Fruit fly (Drosophila melanogaster) whole organism, embryonic: ENCODE data around the gene Ctr1A.
A peak's percentile ranks its signal among the peaks of the same experiment; 100 is the strongest.

Source experiments
- Abd-B ChIP-seq: fragments of 200-800 bp; sonication (Bioruptor generic); optimal IDR thresholded peaks from 2 replicates; lab custom pipeline; 2018; ENCODE audit warnings: missing biosample characterization, mild to moderate bottlenecking, missing genetic modification characterization, moderate library complexity
- Atf3 ChIP-seq: fragments of 200-800 bp; sonication (Bioruptor generic); optimal IDR thresholded peaks from 3 replicates; lab custom pipeline; 2016; ENCODE audit warnings: missing biosample characterization, missing genetic modification characterization
- Awh ChIP-seq: fragments of 200-800 bp; sonication (Bioruptor generic); IDR thresholded peaks from 2 replicates; pipeline ENCODE4, ENCODE4 v1.3.6; 2022; ENCODE audit warnings: missing biosample characterization, missing genetic modification characterization
- B-H1 ChIP-seq: fragments of 200-800 bp; sonication (Bioruptor generic); IDR thresholded peaks from 3 replicates; pipeline ENCODE4 v1.3.6; 2022; ENCODE audit warnings: missing biosample characterization, missing genetic modification characterization
- CG11398 ChIP-seq: fragments of 200-800 bp; sonication (Bioruptor generic); optimal IDR thresholded peaks from 2 replicates; lab custom pipeline; 2016; ENCODE audit warnings: missing biosample characterization, missing genetic modification characterization
- CG11504 ChIP-seq: fragments of 200-800 bp; sonication (Bioruptor generic); optimal IDR thresholded peaks from 3 replicates; lab custom pipeline; 2019; ENCODE audit warnings: missing biosample characterization, mild to moderate bottlenecking, missing genetic modification characterization, moderate library complexity
- CG11695 ChIP-seq: fragments of 200-800 bp; sonication (Bioruptor generic); IDR thresholded peaks from 3 replicates; pipeline ENCODE4 v1.3.6; 2022; ENCODE audit warnings: missing biosample characterization, missing genetic modification characterization
- CG12071 ChIP-seq: fragments of 200-800 bp; sonication (Bioruptor generic); optimal IDR thresholded peaks from 3 replicates; lab custom pipeline; 2018; ENCODE audit warnings: missing biosample characterization, mild to moderate bottlenecking, missing genetic modification characterization
- CG12155 ChIP-seq: fragments of 200-800 bp; sonication (Bioruptor generic); optimal IDR thresholded peaks from 3 replicates; lab custom pipeline; 2016; ENCODE audit warnings: missing biosample characterization, missing genetic modification characterization
- CG12219 ChIP-seq: fragments of 200-800 bp; sonication (Bioruptor generic); optimal IDR thresholded peaks from 3 replicates; lab custom pipeline; 2018; ENCODE audit warnings: missing biosample characterization, mild to moderate bottlenecking, missing genetic modification characterization
- CG12659 ChIP-seq: fragments of 200-800 bp; sonication (Bioruptor generic); optimal IDR thresholded peaks from 3 replicates; lab custom pipeline; 2017; ENCODE audit warnings: mild to moderate bottlenecking, missing biosample characterization, missing genetic modification reagents, missing genetic modification characterization
- CG13424 ChIP-seq: fragments of 200-800 bp; sonication (Bioruptor generic); optimal IDR thresholded peaks from 2 replicates; lab custom pipeline; 2019; ENCODE audit warnings: missing biosample characterization, mild to moderate bottlenecking, missing genetic modification characterization, moderate library complexity
- CG13894 ChIP-seq: fragments of 200-800 bp; sonication (Bioruptor generic); optimal IDR thresholded peaks from 3 replicates; lab custom pipeline; 2018; ENCODE audit warnings: missing biosample characterization, mild to moderate bottlenecking, missing genetic modification characterization, moderate library complexity
- CG15011 ChIP-seq: fragments of 200-800 bp; sonication (Bioruptor generic); optimal IDR thresholded peaks from 3 replicates; lab custom pipeline; 2018; ENCODE audit warnings: missing biosample characterization, mild to moderate bottlenecking, missing genetic modification characterization
- CG15514 ChIP-seq: fragments of 200-800 bp; sonication (Bioruptor generic); optimal IDR thresholded peaks from 3 replicates; lab custom pipeline; 2017; ENCODE audit warnings: missing biosample characterization, missing genetic modification characterization, mild to moderate bottlenecking, moderate library complexity, missing genetic modification reagents
- CG16815 ChIP-seq: fragments of 200-800 bp; sonication (Bioruptor generic); optimal IDR thresholded peaks from 3 replicates; lab custom pipeline; 2017; ENCODE audit warnings: missing biosample characterization, mild to moderate bottlenecking, missing genetic modification characterization
- CG32532 ChIP-seq: fragments of 200-800 bp; sonication (Bioruptor generic); IDR thresholded peaks from 2 replicates; pipeline ENCODE4 v1.3.6; 2022; ENCODE audit warnings: missing biosample characterization, missing genetic modification characterization
- CG32767 ChIP-seq: fragments of 200-800 bp; sonication (Bioruptor generic); IDR thresholded peaks from 2 replicates; pipeline ENCODE4 v1.3.6; 2022; ENCODE audit warnings: missing biosample characterization, missing genetic modification characterization
- CG3407 ChIP-seq: fragments of 200-800 bp; sonication (Bioruptor generic); optimal IDR thresholded peaks from 2 replicates; lab custom pipeline; 2018; ENCODE audit warnings: missing biosample characterization, mild to moderate bottlenecking, missing genetic modification characterization
- CG4404 ChIP-seq: fragments of 200-800 bp; sonication (Bioruptor generic); IDR thresholded peaks from 2 replicates; pipeline ENCODE4 v1.3.6; 2022; ENCODE audit warnings: missing biosample characterization, missing genetic modification characterization
- CG4707 ChIP-seq: fragments of 200-800 bp; sonication (Bioruptor generic); optimal IDR thresholded peaks from 2 replicates; lab custom pipeline; 2018; ENCODE audit warnings: missing biosample characterization, mild to moderate bottlenecking, missing genetic modification characterization, moderate library complexity
- CG7928 ChIP-seq: fragments of 200-800 bp; sonication (Bioruptor generic); optimal IDR thresholded peaks from 2 replicates; lab custom pipeline; 2017; ENCODE audit warnings: missing biosample characterization, mild to moderate bottlenecking, missing genetic modification characterization
- CG8359 ChIP-seq: fragments of 200-800 bp; sonication (Bioruptor generic); optimal IDR thresholded peaks from 2 replicates; lab custom pipeline; 2017; ENCODE audit warnings: missing biosample characterization, mild to moderate bottlenecking, missing genetic modification characterization, borderline replicate concordance
- CG9932 ChIP-seq: fragments of 200-800 bp; sonication (Bioruptor generic); IDR thresholded peaks from 2 replicates; pipeline ENCODE4 v1.3.6; 2022; ENCODE audit warnings: missing biosample characterization, missing genetic modification characterization
- Dref ChIP-seq: fragments of 200-800 bp; sonication (Bioruptor generic); IDR thresholded peaks from 2 replicates; pipeline ENCODE4 v1.3.6; 2022; ENCODE audit warnings: missing biosample characterization, missing genetic modification characterization
- Fer1 ChIP-seq: fragments of 200-800 bp; sonication (Bioruptor generic); optimal IDR thresholded peaks from 2 replicates; lab custom pipeline; 2017; ENCODE audit warnings: missing biosample characterization, mild to moderate bottlenecking, missing genetic modification characterization
- Fer2 ChIP-seq: fragments of 200-800 bp; sonication (Bioruptor generic); optimal IDR thresholded peaks from 2 replicates; lab custom pipeline; 2018; ENCODE audit warnings: missing biosample characterization, mild to moderate bottlenecking, missing genetic modification characterization, moderate library complexity
- HLH3B ChIP-seq: fragments of 200-800 bp; sonication (Bioruptor generic); IDR thresholded peaks from 2 replicates; pipeline ENCODE4 v1.3.6; 2022; ENCODE audit warnings: missing biosample characterization, missing genetic modification characterization
- Hr39 ChIP-seq: fragments of >200 bp; optimal IDR thresholded peaks from 2 replicates; lab custom pipeline; 2017
- Hr51 ChIP-seq, 2 experiments: fragments of 200-800 bp; sonication (Bioruptor generic); optimal IDR thresholded peaks; 2 replicates in 1 of 2; 3 replicates in 1 of 2; lab custom pipeline; 2016 to 2018; ENCODE audit warnings: missing biosample characterization in 2 of 2, missing genetic modification characterization in 2 of 2, mild to moderate bottlenecking in 1 of 2, moderate library complexity in 1 of 2
- Scr ChIP-seq: fragments of 200-800 bp; sonication (Bioruptor generic); IDR thresholded peaks from 2 replicates; pipeline ENCODE4 v1.3.6; 2022; ENCODE audit warnings: missing biosample characterization, missing genetic modification characterization; ENCODE audit not compliant: partially characterized antibody
- Xbp1 ChIP-seq: fragments of 200-800 bp; sonication (Bioruptor generic); optimal IDR thresholded peaks from 3 replicates; lab custom pipeline; 2016; ENCODE audit warnings: missing biosample characterization, mild to moderate bottlenecking, missing genetic modification characterization
- ac ChIP-seq: fragments of 200-800 bp; sonication (Bioruptor generic); optimal IDR thresholded peaks from 3 replicates; lab custom pipeline; 2017; ENCODE audit warnings: missing biosample characterization, mild to moderate bottlenecking, missing genetic modification characterization
- bigmax ChIP-seq: fragments of 200-800 bp; sonication (Bioruptor generic); optimal IDR thresholded peaks from 2 replicates; lab custom pipeline; 2018; ENCODE audit warnings: missing biosample characterization, mild to moderate bottlenecking, missing genetic modification characterization
- chif ChIP-seq, 2 experiments: fragments of 200-800 bp; sonication (Bioruptor generic); optimal IDR thresholded peaks; 3 replicates each; lab custom pipeline; 2016; ENCODE audit warnings: missing biosample characterization in 2 of 2, missing genetic modification characterization in 2 of 2
- chinmo ChIP-seq: fragments of 200-800 bp; sonication (Bioruptor generic); IDR thresholded peaks from 4 replicates; pipeline ENCODE4 v1.3.6; 2022; ENCODE audit warnings: missing biosample characterization, missing genetic modification characterization; ENCODE audit not compliant: partially characterized antibody
- dmrt11E ChIP-seq: fragments of 200-800 bp; sonication (Bioruptor generic); optimal IDR thresholded peaks from 3 replicates; lab custom pipeline; 2018; ENCODE audit warnings: missing biosample characterization, mild to moderate bottlenecking, missing genetic modification characterization, moderate library complexity
- dmrt99B ChIP-seq: fragments of 200-800 bp; sonication (Bioruptor generic); optimal IDR thresholded peaks from 2 replicates; lab custom pipeline; 2018; ENCODE audit warnings: missing biosample characterization, mild to moderate bottlenecking, missing genetic modification characterization, moderate library complexity
- gce ChIP-seq: fragments of 200-800 bp; sonication (Bioruptor generic); IDR thresholded peaks from 3 replicates; pipeline ENCODE4 v1.3.6; 2022; ENCODE audit warnings: missing biosample characterization, missing genetic modification characterization
- gem ChIP-seq: fragments of 200-800 bp; sonication (Bioruptor generic); optimal IDR thresholded peaks from 2 replicates; lab custom pipeline; 2019; ENCODE audit warnings: missing biosample characterization, mild to moderate bottlenecking, missing genetic modification characterization, moderate library complexity
- kah ChIP-seq: fragments of 200-800 bp; sonication (Bioruptor generic); optimal IDR thresholded peaks from 2 replicates; lab custom pipeline; 2018; ENCODE audit warnings: missing biosample characterization, mild to moderate bottlenecking, missing genetic modification characterization
- nerfin-2 ChIP-seq: fragments of 200-800 bp; sonication (Bioruptor generic); IDR thresholded peaks from 2 replicates; pipeline ENCODE4 v1.3.6; 2022; ENCODE audit warnings: missing biosample characterization, missing genetic modification characterization; ENCODE audit not compliant: partially characterized antibody
- nmo ChIP-seq: fragments of 200-800 bp; sonication (Bioruptor generic); optimal IDR thresholded peaks from 2 replicates; lab custom pipeline; 2018; ENCODE audit warnings: missing biosample characterization, mild to moderate bottlenecking, missing genetic modification characterization, moderate library complexity
- pb ChIP-seq: fragments of 200-800 bp; sonication (Bioruptor generic); optimal IDR thresholded peaks from 3 replicates; lab custom pipeline; 2016; ENCODE audit warnings: missing biosample characterization, missing genetic modification characterization
- run ChIP-seq: fragments of 200-800 bp; sonication (Bioruptor generic); optimal IDR thresholded peaks from 3 replicates; lab custom pipeline; 2018; ENCODE audit warnings: missing biosample characterization, mild to moderate bottlenecking, missing genetic modification characterization
- slbo ChIP-seq: fragments of 200-800 bp; sonication (Bioruptor generic); IDR thresholded peaks from 2 replicates; pipeline ENCODE4 v1.3.6; 2022; ENCODE audit warnings: missing biosample characterization, missing genetic modification characterization
- so ChIP-seq: fragments of 200-800 bp; sonication (Bioruptor generic); IDR thresholded peaks from 3 replicates; pipeline ENCODE4 v1.3.6; 2022; ENCODE audit warnings: missing biosample characterization, missing genetic modification characterization
- unpg ChIP-seq: fragments of 200-800 bp; sonication (Bioruptor generic); optimal IDR thresholded peaks from 3 replicates; lab custom pipeline; 2018; ENCODE audit warnings: missing biosample characterization, mild to moderate bottlenecking, missing genetic modification characterization, moderate library complexity
- vvl ChIP-seq: fragments of 200-800 bp; sonication (Bioruptor generic); IDR thresholded peaks from 2 replicates; pipeline ENCODE4 v1.3.6; 2022; ENCODE audit warnings: missing biosample characterization, missing genetic modification characterization
- wek ChIP-seq: fragments of 200-800 bp; sonication (Bioruptor generic); optimal IDR thresholded peaks from 3 replicates; lab custom pipeline; 2018; ENCODE audit warnings: missing biosample characterization, mild to moderate bottlenecking, missing genetic modification characterization, moderate library complexity

Ctr1A gene

dm6 chrX:6638123-6638522, 23.3 kb upstream of the Ctr1A start (continued):
- TF ChIP-seq CG4404 (GFP tag; lab: Robert Waterston, UW) (no peak), CG11398 (GFP tag; lab: Kevin White, UChicago) (peak; percentile 1), CG32767 (no peak), dmrt99B (tag; lab: Kevin White, UChicago) (peak; percentile 38), CG8359 (no peak), CG15514 (GFP tag; lab: Kevin White, UChicago) (peak; percentile 42), dmrt11E (tag; lab: Kevin White, UChicago) (no peak), CG32532 (no peak), gce (GFP tag; lab: Robert Waterston, UW) (0 out of 3 replicates have a peak, but pooled peaks have one; percentile 6), vvl (GFP tag; lab: Robert Waterston, UW) (no peak), wek (GFP tag; lab: Kevin White, UChicago) (peak; percentile 15), nerfin-2 (GFP tag; lab: Robert Waterston, UW) (no peak), chinmo (GFP tag; lab: Robert Waterston, UW) (no peak), Hr39 (lab: Kevin White, UChicago) (no peak), CG13894 (no peak), CG11504 (tag; lab: Kevin White, UChicago) (peak; percentile 11), gem (tag; lab: Kevin White, UChicago) (peak; percentile 12), CG16815 (no peak), CG12155 (GFP tag; lab: Kevin White, UChicago) (no peak), B-H1 (GFP tag; lab: Robert Waterston, UW) (no peak; the same call in 2 of the 3 replicates), unpg (GFP tag; lab: Kevin White, UChicago) (peak; percentile 7), so (peak; percentile 27; the same call in 1 of the 3 replicates), run (tag; lab: Kevin White, UChicago) (peak; percentile 31), CG9932 (GFP tag; lab: Robert Waterston, UW) (no peak), pb (GFP tag; lab: Kevin White, UChicago) (no peak), CG12659 (no peak), Awh (GFP tag; lab: Robert Waterston, UW) (0 out of 2 replicates have a peak, but pooled peaks have one; percentile 41), Hr51 (GFP tag; optimal IDR thresholded peaks at IDR 0.05; lab: Kevin White, UChicago) (peak in 1 of 2 experiments; percentile 9), CG4707 (GFP tag; lab: Kevin White, UChicago) (peak; percentile 5), Xbp1 (GFP tag; lab: Kevin White, UChicago) (no peak), Fer1 (GFP tag; lab: Kevin White, UChicago) (peak; percentile 46), Atf3 (GFP tag; lab: Kevin White, UChicago) (no peak), CG11695 (GFP tag; lab: Robert Waterston, UW) (no peak), nmo (no peak), Scr (GFP tag; lab: Robert Waterston, UW) (no peak), Fer2 (tag; lab: Kevin White, UChicago) (no peak), CG7928 (GFP tag; lab: Kevin White, UChicago) (no peak), Dref (GFP tag; lab: Robert Waterston, UW) (no peak), CG3407 (GFP tag; lab: Kevin White, UChicago) (peak; percentile 15), CG13424 (tag; lab: Kevin White, UChicago) (peak; percentile 13), CG12071 (GFP tag; lab: Kevin White, UChicago) (peak; percentile 41), HLH3B (peak; percentile 24; the same call in 1 of the 2 replicates), slbo (GFP tag; lab: Robert Waterston, UW) (no peak), Abd-B (GFP tag; lab: Kevin White, UChicago) (no peak), chif (GFP tag; optimal IDR thresholded peaks at IDR 0.05; lab: Kevin White, UChicago) (no peak), CG12219 (GFP tag; lab: Kevin White, UChicago) (no peak), ac (GFP tag; lab: Kevin White, UChicago) (no peak), bigmax (no peak), CG15011 (peak; percentile 8), kah (GFP tag; lab: Kevin White, UChicago) (no peak)
